In the genomic region with DNA sequence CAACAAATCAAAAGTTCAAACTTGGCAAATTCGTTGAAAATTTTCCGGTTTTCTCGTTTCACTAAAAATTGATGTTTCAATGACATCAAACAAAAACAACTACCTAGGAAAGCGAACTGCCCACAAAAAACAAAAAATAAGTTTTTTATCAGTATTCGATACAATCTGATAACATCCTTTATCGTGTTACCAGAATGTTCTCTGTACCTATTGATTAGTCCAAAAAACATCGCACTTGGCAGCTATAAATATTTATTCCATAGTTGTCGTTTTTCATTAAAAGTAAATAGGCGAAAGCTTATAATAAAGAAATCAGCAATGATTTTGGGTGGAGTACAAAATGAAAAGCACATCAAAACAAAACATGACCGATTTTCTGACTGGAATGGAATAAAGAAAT, we compare ENCODE assay signal across 2 worm cellular contexts.
TF ChIP-seq lines count a peak whose summit lies in the region.

No protein-coding gene starts in this region.

TF ChIP-seq in whole organism, L1 larva, 84 proteins besides CTCF, POLR2A, EP300 and RAD21 (continued from another document):
- TF ChIP-seq lin-14 (GFP tag; optimal IDR thresholded peaks at IDR 0.05; lab: Kevin White, UChicago) (peak; percentile 31), nhr-11 (tag; optimal IDR thresholded peaks at IDR 0.05; lab: Kevin White, UChicago) (no peak), lin-13 (GFP tag; optimal IDR thresholded peaks at IDR 0.05; lab: Kevin White, UChicago) (no peak), nhr-85 (tag; lab: Kevin White, UChicago) (peak; percentile 88), ceh-88 (GFP tag; IDR thresholded peaks at IDR 0.05; lab: Robert Waterston, UW) (no peak), zag-1 (tag; optimal IDR thresholded peaks at IDR 0.05; lab: Kevin White, UChicago) (no peak), snpc-4 (tag; optimal IDR thresholded peaks at IDR 0.05; lab: Kevin White, UChicago) (no peak), F16B12.6 (tag; optimal IDR thresholded peaks at IDR 0.05; lab: Kevin White, UChicago) (no peak), egl-27 (tag; optimal IDR thresholded peaks at IDR 0.05; lab: Kevin White, UChicago) (no peak), hlh-17 (GFP tag; optimal IDR thresholded peaks at IDR 0.05; lab: Kevin White, UChicago; ENCODE audit: borderline replicate concordance) (no peak), nhr-90 (tag; optimal IDR thresholded peaks at IDR 0.05; lab: Kevin White, UChicago; ENCODE audit: poor library complexity) (peak; percentile 41), ceh-82 (tag; optimal IDR thresholded peaks at IDR 0.05; lab: Kevin White, UChicago) (no peak), efl-1 (optimal IDR thresholded peaks at IDR 0.05; lab: Kevin White, UChicago) (no peak), efl-1 (GFP tag; optimal IDR thresholded peaks at IDR 0.05 in 1 of 2; lab: Kevin White, UChicago) (no peak), nhr-237 (tag; optimal IDR thresholded peaks at IDR 0.05; lab: Kevin White, UChicago) (no peak), isw-1 (GFP tag; IDR thresholded peaks at IDR 0.05; lab: Robert Waterston, UW) (no peak), unc-130 (tag; optimal IDR thresholded peaks at IDR 0.05; lab: Kevin White, UChicago) (no peak), lir-3 (tag; optimal IDR thresholded peaks at IDR 0.05; lab: Kevin White, UChicago; ENCODE audit: poor library complexity) (no peak), ceh-90 (tag; optimal IDR thresholded peaks at IDR 0.05; lab: Kevin White, UChicago) (no peak), nhr-12 (tag; optimal IDR thresholded peaks at IDR 0.05; lab: Kevin White, UChicago) (no peak), lin-39 (tag; optimal IDR thresholded peaks at IDR 0.05; lab: Kevin White, UChicago) (no peak), fos-1 (tag; optimal IDR thresholded peaks at IDR 0.05; lab: Kevin White, UChicago) (no peak), mab-9 (GFP tag; IDR thresholded peaks at IDR 0.05; lab: Robert Waterston, UW) (no peak), elt-2 (tag; optimal IDR thresholded peaks at IDR 0.05; lab: Kevin White, UChicago) (peak; percentile 79), lsy-2 (tag; optimal IDR thresholded peaks at IDR 0.05; lab: Kevin White, UChicago) (no peak), nhr-20 (tag; optimal IDR thresholded peaks at IDR 0.05; lab: Kevin White, UChicago) (peak; percentile 40), Y116A8C.19 (tag; optimal IDR thresholded peaks at IDR 0.05; lab: Kevin White, UChicago; ENCODE audit: borderline replicate concordance) (no peak), lin-15B (tag; optimal IDR thresholded peaks at IDR 0.05; lab: Kevin White, UChicago) (no peak)

TF ChIP-seq in whole organism, L4 larva, 104 proteins besides CTCF, POLR2A, EP300 and RAD21 (continued from another document):
- TF ChIP-seq ZK337.2 (GFP tag; IDR thresholded peaks at IDR 0.05; lab: Robert Waterston, UW) (no peak), fos-1 (tag; optimal IDR thresholded peaks at IDR 0.05; lab: Kevin White, UChicago) (no peak), daf-16 (GFP tag; optimal IDR thresholded peaks at IDR 0.05; lab: Kevin White, UChicago) (peak in 1 of 2 experiments; percentile 48), daf-16 (tag; optimal IDR thresholded peaks at IDR 0.05; lab: Kevin White, UChicago) (peak; percentile 100), jun-1 (tag; optimal IDR thresholded peaks at IDR 0.05; lab: Kevin White, UChicago) (no peak), lim-7 (GFP tag; IDR thresholded peaks at IDR 0.05; lab: Robert Waterston, UW) (no peak), attf-4 (tag; optimal IDR thresholded peaks at IDR 0.05; lab: Kevin White, UChicago) (no peak)
TF ChIP-seq in whole organism, L4 larva: peak in this region for 20.
